Worm (Caenorhabditis elegans): ENCODE data around the gene srh-234.

srh-234 gene

DNA sequence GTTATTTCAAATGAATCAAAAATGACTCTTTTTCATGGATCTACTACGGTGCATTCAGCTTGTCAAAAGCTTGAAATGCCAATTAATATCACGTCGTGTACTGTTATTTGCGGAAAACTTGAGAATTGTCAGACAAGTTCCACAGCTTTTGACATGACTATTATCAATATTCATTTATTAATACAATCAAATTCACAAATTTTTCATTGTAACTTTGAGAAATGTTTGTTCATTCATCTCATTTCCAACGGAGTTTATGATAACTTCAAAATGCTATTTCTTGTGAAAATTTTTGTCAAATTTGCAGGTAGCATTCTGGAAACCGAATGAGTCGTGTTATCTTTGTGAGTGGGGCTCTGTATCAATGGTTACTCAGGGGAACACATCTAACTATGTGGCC is 33.5 kb downstream of the srh-234 start, which contains the start of gene C50E3.15:
Gene C50E3.15, plus strand, starts transcription at position 301 of the 400 bp plus-strand sequence.
- no peak for TF ChIP-seq snpc-4 (tag; optimal IDR thresholded peaks at IDR 0.05)
- TF ChIP-seq ceh-82 (tag; optimal IDR thresholded peaks at IDR 0.05): no peak
- TF ChIP-seq lin-39 (tag; optimal IDR thresholded peaks at IDR 0.05): no peak
- no peak for TF ChIP-seq Y55F3AM.14 (GFP tag; optimal IDR thresholded peaks at IDR 0.05)
- no peak for TF ChIP-seq skn-1 (tag; optimal IDR thresholded peaks at IDR 0.05)
- no peak for TF ChIP-seq R02D3.7 (tag; optimal IDR thresholded peaks at IDR 0.05)
- TF ChIP-seq blmp-1 (tag; optimal IDR thresholded peaks at IDR 0.05; ENCODE audit: insufficient read depth): no peak
- no peak for TF ChIP-seq lin-11 (tag; optimal IDR thresholded peaks at IDR 0.05)
- no peak for TF ChIP-seq lin-13 (GFP tag; optimal IDR thresholded peaks at IDR 0.05)
- TF ChIP-seq sma-3 (GFP tag; optimal IDR thresholded peaks at IDR 0.05): no peak
- no peak for TF ChIP-seq nhr-77 (tag; optimal IDR thresholded peaks at IDR 0.05)

DNA sequence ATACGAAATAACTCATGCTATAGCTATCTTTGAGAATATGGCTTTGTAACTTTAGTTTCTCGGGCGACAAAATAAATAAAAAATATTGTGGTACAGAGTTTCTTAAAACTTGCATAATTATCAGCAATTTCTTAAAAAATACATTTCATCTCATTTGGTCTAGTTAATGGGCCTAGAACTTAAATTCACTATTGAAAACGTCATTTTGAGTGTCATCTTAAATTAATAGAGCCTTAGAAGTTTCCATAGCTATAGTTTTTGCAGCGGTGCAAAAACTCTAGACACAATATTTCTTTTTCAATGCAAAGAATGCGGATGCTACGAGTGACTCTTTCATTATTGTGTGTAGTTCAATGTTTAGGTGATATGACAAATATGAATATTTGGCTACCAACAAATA is 39.6 kb downstream of the srh-234 start, which contains the start of gene clec-215:
Gene clec-215, plus strand, starts transcription at position 301 of the 400 bp plus-strand sequence.
- TF ChIP-seq alr-1 (tag; optimal IDR thresholded peaks at IDR 0.05): no peak
- no peak for TF ChIP-seq nhr-21 (tag; optimal IDR thresholded peaks at IDR 0.05)

DNA sequence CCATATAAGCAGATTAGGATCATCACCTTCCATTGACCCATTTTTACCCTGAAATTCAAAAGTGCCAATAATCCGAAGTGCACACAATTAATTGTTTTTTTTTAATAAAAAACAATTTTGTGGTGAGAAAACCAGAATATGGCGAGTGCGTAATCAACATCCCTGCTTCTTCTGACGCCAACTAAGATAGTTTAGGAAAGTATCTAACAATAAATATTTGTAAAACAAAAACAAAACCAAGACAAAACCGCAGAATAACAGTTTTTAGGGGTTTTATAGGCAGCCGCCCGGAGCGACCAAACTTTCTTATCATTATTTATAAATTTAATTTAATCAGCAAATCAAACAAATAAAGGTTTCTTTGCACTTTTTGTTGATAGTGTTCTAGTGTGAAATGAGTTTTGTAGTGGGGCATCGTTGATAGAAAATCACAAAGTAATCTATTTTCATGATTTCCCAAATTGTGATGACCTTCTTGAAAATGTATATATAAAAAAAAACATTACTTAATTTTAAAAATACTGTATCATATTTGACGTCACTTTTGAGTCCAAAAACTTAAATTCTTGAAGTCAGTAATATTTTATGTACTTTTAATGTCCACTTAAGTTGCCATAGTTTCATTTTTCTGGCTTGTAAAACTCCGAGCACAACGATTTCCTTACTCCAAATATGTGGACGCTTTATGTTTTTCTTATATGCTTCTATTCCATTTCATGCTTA is 41.8 kb downstream of the srh-234 start, which contains the start of the genes folt-3 and clec-214:
Gene folt-3, minus strand, starts transcription at position 51 of the 723 bp plus-strand sequence.
Gene clec-214, plus strand, starts transcription at position 673 of the 723 bp plus-strand sequence.
- TF ChIP-seq nhr-237 (tag; optimal IDR thresholded peaks at IDR 0.05) (no peak), sma-3 (GFP tag; optimal IDR thresholded peaks at IDR 0.05) (no peak), alr-1 (tag; optimal IDR thresholded peaks at IDR 0.05) (no peak), F13H6.1 (tag; optimal IDR thresholded peaks at IDR 0.05) (no peak), aly-2 (tag; optimal IDR thresholded peaks at IDR 0.05) (no peak), lin-39 (tag; optimal IDR thresholded peaks at IDR 0.05) (no peak), unc-39 (tag; optimal IDR thresholded peaks at IDR 0.05) (no peak), ztf-4 (tag; optimal IDR thresholded peaks at IDR 0.05) (no peak), mbf-1 (tag; optimal IDR thresholded peaks at IDR 0.05) (no peak), skn-1 (tag; optimal IDR thresholded peaks at IDR 0.05) (no peak), nhr-21 (tag; optimal IDR thresholded peaks at IDR 0.05) (no peak), egl-27 (tag; optimal IDR thresholded peaks at IDR 0.05) (no peak), nhr-6 (tag; optimal IDR thresholded peaks at IDR 0.05) (no peak), nhr-10 (tag; optimal IDR thresholded peaks at IDR 0.05) (no peak)

DNA sequence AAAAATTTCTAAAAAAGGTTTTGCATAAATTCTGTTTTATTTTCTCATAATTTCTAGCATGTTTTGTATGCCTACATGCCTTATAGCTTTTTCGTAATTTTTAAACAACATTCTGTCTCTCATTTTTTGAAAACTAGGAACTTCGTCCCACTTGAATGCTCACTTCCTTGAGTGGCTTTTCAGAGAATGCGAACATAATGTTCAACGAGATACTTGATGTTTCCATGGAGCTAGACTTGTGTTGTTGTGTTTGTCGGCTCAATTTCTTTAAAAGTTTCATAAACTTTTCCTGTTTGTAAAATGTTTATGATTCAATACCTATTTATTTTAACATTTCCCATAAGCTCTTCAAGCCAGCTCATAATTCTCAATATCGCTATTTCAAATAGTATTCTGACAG is 46.8 kb downstream of the srh-234 start, which contains the start of gene clec-213:
Gene clec-213, plus strand, starts transcription at position 301 of the 400 bp plus-strand sequence.
- TF ChIP-seq nhr-23 (tag; optimal IDR thresholded peaks at IDR 0.05) (no peak), ZK546.5 (tag; optimal IDR thresholded peaks at IDR 0.05) (no peak), lin-13 (GFP tag; optimal IDR thresholded peaks at IDR 0.05) (no peak), egl-27 (tag; optimal IDR thresholded peaks at IDR 0.05) (no peak), nhr-77 (tag; optimal IDR thresholded peaks at IDR 0.05) (no peak), nhr-21 (tag; optimal IDR thresholded peaks at IDR 0.05) (no peak), blmp-1 (tag; optimal IDR thresholded peaks at IDR 0.05; ENCODE audit: insufficient read depth) (no peak), nhr-25 (tag; optimal IDR thresholded peaks at IDR 0.05) (no peak), nhr-10 (tag; optimal IDR thresholded peaks at IDR 0.05) (no peak), F13H6.1 (tag; optimal IDR thresholded peaks at IDR 0.05) (no peak), Y55F3AM.14 (GFP tag; optimal IDR thresholded peaks at IDR 0.05) (no peak), peb-1 (tag; optimal IDR thresholded peaks at IDR 0.05) (no peak), dmd-4 (tag; optimal IDR thresholded peaks at IDR 0.05) (no peak), ama-1 (optimal IDR thresholded peaks at IDR 0.05) (no peak), nhr-6 (tag; optimal IDR thresholded peaks at IDR 0.05) (no peak), lsy-2 (tag; optimal IDR thresholded peaks at IDR 0.05) (no peak)

DNA sequence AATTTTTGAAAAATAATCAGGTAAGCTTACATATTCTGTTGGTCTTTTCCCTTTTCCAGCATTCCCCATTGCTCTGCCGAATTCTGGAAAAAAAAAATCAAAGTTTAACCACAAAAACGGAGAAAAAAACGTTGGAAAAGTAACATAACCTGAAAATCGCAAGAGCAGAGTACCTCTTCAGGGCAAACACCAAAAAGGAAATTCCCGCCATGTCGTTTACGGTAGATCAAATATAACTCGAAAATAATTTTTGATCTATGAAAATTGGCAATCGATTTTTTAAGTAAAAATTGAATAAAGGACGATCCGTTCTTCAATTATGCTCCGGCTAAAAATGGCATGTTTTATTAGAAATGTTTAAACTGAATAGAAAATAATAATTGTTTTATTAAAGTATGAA is 48.3 kb downstream of the srh-234 start, which contains the start of gene C50E3.11:
Gene C50E3.11, minus strand, starts transcription at position 83 of the 400 bp plus-strand sequence.
- no peak for TF ChIP-seq snpc-4 (tag; optimal IDR thresholded peaks at IDR 0.05)
- TF ChIP-seq aly-2 (tag; optimal IDR thresholded peaks at IDR 0.05): no peak
- TF ChIP-seq nhr-25 (tag; optimal IDR thresholded peaks at IDR 0.05): no peak
- TF ChIP-seq nhr-77 (tag; optimal IDR thresholded peaks at IDR 0.05): no peak
- TF ChIP-seq C34F6.9 (tag; optimal IDR thresholded peaks at IDR 0.05): no peak
- no peak for TF ChIP-seq mab-5 (tag; optimal IDR thresholded peaks at IDR 0.05)
- no peak for TF ChIP-seq ztf-1 (GFP tag; conservative IDR thresholded peaks at IDR 0.05)
- no peak for TF ChIP-seq zag-1 (tag; optimal IDR thresholded peaks at IDR 0.05)
- TF ChIP-seq F13H6.1 (tag; optimal IDR thresholded peaks at IDR 0.05): no peak
- no peak for TF ChIP-seq nhr-12 (tag; optimal IDR thresholded peaks at IDR 0.05)
- no peak for TF ChIP-seq gmeb-1 (tag; optimal IDR thresholded peaks at IDR 0.05)
- TF ChIP-seq nhr-10 (tag; optimal IDR thresholded peaks at IDR 0.05): no peak
- TF ChIP-seq mbf-1 (tag; optimal IDR thresholded peaks at IDR 0.05): no peak
- no peak for TF ChIP-seq mdl-1 (tag; optimal IDR thresholded peaks at IDR 0.05)
- no peak for TF ChIP-seq nhr-129 (tag; optimal IDR thresholded peaks at IDR 0.05)
- no peak for TF ChIP-seq unc-62 (GFP tag; optimal IDR thresholded peaks at IDR 0.05)

Measured in whole organism, L2 larva.